2 worm cellular contexts compared by ENCODE assay signal in genomic region chrV:8903916-8904315, ce11.
A peak's percentile ranks its signal among the peaks of the same experiment; 100 is the strongest.
TF ChIP-seq lines count a peak whose summit lies in the region.

No protein-coding gene starts in this region.

TF ChIP-seq in whole organism, L1 larva, 84 proteins besides CTCF, POLR2A, EP300 and RAD21:
- TF ChIP-seq hpl-2 (GFP tag; optimal IDR thresholded peaks at IDR 0.05; lab: Kevin White, UChicago) = no peak
- no peak for TF ChIP-seq sox-4 (tag; optimal IDR thresholded peaks at IDR 0.05; lab: Kevin White, UChicago)
- no peak for TF ChIP-seq unc-30 (tag; optimal IDR thresholded peaks at IDR 0.05; lab: Kevin White, UChicago)
- TF ChIP-seq skn-1 (tag; optimal IDR thresholded peaks at IDR 0.05; lab: Kevin White, UChicago) = no peak
- TF ChIP-seq ztf-4 (tag; optimal IDR thresholded peaks at IDR 0.05; lab: Kevin White, UChicago) = no peak
- no peak for TF ChIP-seq efl-3 (GFP tag; optimal IDR thresholded peaks at IDR 0.05; lab: Kevin White, UChicago)
- no peak for TF ChIP-seq blmp-1 (tag; optimal IDR thresholded peaks at IDR 0.05; lab: Kevin White, UChicago)
- TF ChIP-seq nhr-11 (tag; optimal IDR thresholded peaks at IDR 0.05; lab: Kevin White, UChicago) = no peak
- TF ChIP-seq nhr-71 (tag; optimal IDR thresholded peaks at IDR 0.05; lab: Kevin White, UChicago) = peak; percentile 27
- TF ChIP-seq unc-98 (GFP tag; IDR thresholded peaks at IDR 0.05; lab: Robert Waterston, UW) = no peak
- TF ChIP-seq efl-1 (optimal IDR thresholded peaks at IDR 0.05; lab: Kevin White, UChicago) = no peak
- peak in 1 of 2 experiments; percentile 62 for TF ChIP-seq efl-1 (GFP tag; optimal IDR thresholded peaks at IDR 0.05 in 1 of 2; lab: Kevin White, UChicago)
- TF ChIP-seq fkh-8 (tag; optimal IDR thresholded peaks at IDR 0.05; lab: Kevin White, UChicago) = peak; percentile 30
- no peak for TF ChIP-seq tlp-1 (tag; optimal IDR thresholded peaks at IDR 0.05; lab: Kevin White, UChicago)

TF ChIP-seq in whole organism, L4 larva, 104 proteins besides CTCF, POLR2A, EP300 and RAD21:
- no peak for TF ChIP-seq nhr-237 (tag; optimal IDR thresholded peaks at IDR 0.05; lab: Kevin White, UChicago)
- no peak for TF ChIP-seq ceh-44 (GFP tag; IDR thresholded peaks at IDR 0.05; lab: Robert Waterston, UW)
- peak; percentile 63 for TF ChIP-seq aha-1 (tag; lab: Kevin White, UChicago)
- no peak for TF ChIP-seq ama-1 (optimal IDR thresholded peaks at IDR 0.05; lab: Kevin White, UChicago)
- TF ChIP-seq tag-97 (GFP tag; IDR thresholded peaks at IDR 0.05; lab: Robert Waterston, UW) = no peak
- no peak for TF ChIP-seq unc-39 (tag; optimal IDR thresholded peaks at IDR 0.05; lab: Kevin White, UChicago)

Comparison
In these comparisons a context has a peak if more than half of its experiments do, and no peak if none do; other contexts are left out.
1. Of the 29 proteins assayed by ChIP-seq in both whole organism, L4 larva and whole organism, L1 larva: peak only in whole organism, L4 larva: aha-1; only in whole organism, L1 larva: none; in both: none; in neither: 28.